Fruit fly (Drosophila melanogaster) whole organism, embryonic: ENCODE results near the gene Hnf4.

Experiments used
- Abd-B ChIP-seq: fragments of 200-800 bp; sonication (Bioruptor generic); optimal IDR thresholded peaks from 2 replicates; lab custom pipeline; 2018; ENCODE audit warnings: missing biosample characterization, mild to moderate bottlenecking, missing genetic modification characterization, moderate library complexity
- BEAF-32 ChIP-seq: fragments of 200-800 bp; sonication (Bioruptor generic); optimal IDR thresholded peaks from 3 replicates; lab custom pipeline; 2017; ENCODE audit warnings: missing biosample characterization, missing genetic modification characterization, mild to moderate bottlenecking, moderate library complexity, missing genetic modification reagents
- Bgb ChIP-seq: fragments of 200-800 bp; sonication (Bioruptor generic); IDR thresholded peaks from 2 replicates; pipeline ENCODE4 v1.3.6; 2022; ENCODE audit warnings: missing biosample characterization, missing genetic modification characterization; ENCODE audit not compliant: partially characterized antibody
- Blimp-1 ChIP-seq: fragments of 200-800 bp; sonication (Bioruptor generic); optimal IDR thresholded peaks from 3 replicates; lab custom pipeline; 2018; ENCODE audit warnings: missing biosample characterization, missing genetic modification characterization, mild to moderate bottlenecking, moderate library complexity, missing genetic modification reagents
- CG12659 ChIP-seq: fragments of 200-800 bp; sonication (Bioruptor generic); optimal IDR thresholded peaks from 3 replicates; lab custom pipeline; 2017; ENCODE audit warnings: mild to moderate bottlenecking, missing biosample characterization, missing genetic modification reagents, missing genetic modification characterization
- CG12744 ChIP-seq: fragments of 200-800 bp; sonication (Bioruptor generic); optimal IDR thresholded peaks from 2 replicates; lab custom pipeline; 2016; ENCODE audit warnings: missing biosample characterization, missing genetic modification characterization
- CG12769 ChIP-seq: fragments of 200-800 bp; sonication (Bioruptor generic); optimal IDR thresholded peaks from 2 replicates; lab custom pipeline; 2019; ENCODE audit warnings: missing biosample characterization, mild to moderate bottlenecking, missing genetic modification characterization, moderate library complexity
- CG13287 ChIP-seq: fragments of 200-800 bp; sonication (Bioruptor generic); IDR thresholded peaks from 2 replicates; pipeline ENCODE4 v1.3.6; 2022; ENCODE audit warnings: missing biosample characterization, missing genetic modification characterization; ENCODE audit not compliant: partially characterized antibody
- CG1603 ChIP-seq: fragments of 200-800 bp; sonication (Bioruptor generic); optimal IDR thresholded peaks from 2 replicates; lab custom pipeline; 2019; ENCODE audit warnings: missing biosample characterization, mild to moderate bottlenecking, missing genetic modification characterization, moderate library complexity
- CG18011 ChIP-seq: fragments of 200-800 bp; sonication (Bioruptor generic); optimal IDR thresholded peaks from 2 replicates; lab custom pipeline; 2017; ENCODE audit warnings: missing biosample characterization, missing genetic modification characterization, mild to moderate bottlenecking, moderate library complexity, missing genotype
- CG34376 ChIP-seq: fragments of 200-800 bp; sonication (Bioruptor generic); optimal IDR thresholded peaks from 2 replicates; lab custom pipeline; 2018; ENCODE audit warnings: missing biosample characterization, mild to moderate bottlenecking, missing genetic modification characterization
- CG3847 ChIP-seq: fragments of 200-800 bp; sonication (Bioruptor generic); IDR thresholded peaks from 2 replicates; pipeline ENCODE4 v1.3.6; 2022; ENCODE audit warnings: missing biosample characterization, missing genetic modification characterization
- CG3995 ChIP-seq: fragments of 200-800 bp; sonication (Bioruptor generic); optimal IDR thresholded peaks from 3 replicates; lab custom pipeline; 2016; ENCODE audit warnings: missing biosample characterization, missing genetic modification characterization
- CG6254 ChIP-seq: fragments of 200-800 bp; sonication (Bioruptor generic); optimal IDR thresholded peaks from 3 replicates; lab custom pipeline; 2017; ENCODE audit warnings: mild to moderate bottlenecking, missing biosample characterization, missing genetic modification reagents, missing genetic modification characterization
- CG6654 ChIP-seq: fragments of 200-800 bp; sonication (Bioruptor generic); optimal IDR thresholded peaks from 2 replicates; lab custom pipeline; 2017; ENCODE audit warnings: missing biosample characterization, mild to moderate bottlenecking, missing genetic modification characterization
- CG7357 ChIP-seq: fragments of 200-800 bp; sonication (Bioruptor generic); IDR thresholded peaks from 3 replicates; pipeline ENCODE4 v1.3.6; 2022; ENCODE audit warnings: missing biosample characterization, missing genetic modification characterization
- CG7987 ChIP-seq: fragments of 200-800 bp; sonication (Bioruptor generic); optimal IDR thresholded peaks from 2 replicates; lab custom pipeline; 2018; ENCODE audit warnings: missing biosample characterization, mild to moderate bottlenecking, missing genetic modification characterization, moderate library complexity
- CG8290 ChIP-seq, 3 experiments: fragments of 200-800 bp; sonication (Bioruptor generic); optimal IDR thresholded peaks; 2 replicates each; lab custom pipeline; 2016 to 2019; ENCODE audit warnings: missing biosample characterization in 3 of 3, missing genetic modification characterization in 3 of 3, mild to moderate bottlenecking in 2 of 3, moderate library complexity in 1 of 3
- CG9437 ChIP-seq: fragments of 200-800 bp; sonication (Bioruptor generic); optimal IDR thresholded peaks from 2 replicates; lab custom pipeline; 2018; ENCODE audit warnings: missing biosample characterization, mild to moderate bottlenecking, missing genetic modification characterization
- CTCF ChIP-seq: fragments of 200-800 bp; sonication (Bioruptor generic); optimal IDR thresholded peaks from 2 replicates; lab custom pipeline; 2017; ENCODE audit warnings: missing biosample characterization, mild to moderate bottlenecking, missing genetic modification characterization, moderate library complexity
- Dp ChIP-seq: fragments of 200-800 bp; sonication (Bioruptor generic); optimal IDR thresholded peaks from 2 replicates; lab custom pipeline; 2018; ENCODE audit warnings: missing biosample characterization, mild to moderate bottlenecking, missing genetic modification characterization, moderate library complexity
- E2f2 ChIP-seq: fragments of 200-800 bp; sonication (Bioruptor generic); IDR thresholded peaks from 2 replicates; pipeline ENCODE4 v1.3.6; 2022; ENCODE audit warnings: missing biosample characterization, missing genetic modification characterization
- Ets97D ChIP-seq: fragments of 200-800 bp; sonication (Bioruptor generic); optimal IDR thresholded peaks from 3 replicates; lab custom pipeline; 2016; ENCODE audit warnings: missing biosample characterization, missing genetic modification characterization
- HmgZ ChIP-seq: fragments of 200-800 bp; sonication (Bioruptor generic); optimal IDR thresholded peaks from 2 replicates; lab custom pipeline; 2018; ENCODE audit warnings: missing biosample characterization, mild to moderate bottlenecking, missing genetic modification characterization
- Hmr ChIP-seq: fragments of 200-800 bp; sonication (Bioruptor generic); optimal IDR thresholded peaks from 3 replicates; lab custom pipeline; 2017; ENCODE audit warnings: mild to moderate bottlenecking, missing biosample characterization, missing genetic modification reagents, missing genetic modification characterization
- Lhr ChIP-seq: fragments of 200-800 bp; sonication (Bioruptor generic); optimal IDR thresholded peaks from 3 replicates; lab custom pipeline; 2017; ENCODE audit warnings: mild to moderate bottlenecking, missing biosample characterization, missing genetic modification reagents, missing genetic modification characterization
- Lim3 ChIP-seq: fragments of 200-800 bp; sonication (Bioruptor generic); IDR thresholded peaks from 2 replicates; pipeline ENCODE4 v1.3.6; 2022; ENCODE audit warnings: missing biosample characterization, missing genetic modification characterization
- MBD-R2 ChIP-seq: fragments of 200-800 bp; sonication (Bioruptor generic); IDR thresholded peaks from 2 replicates; pipeline ENCODE4 v1.3.6; 2022; ENCODE audit warnings: missing biosample characterization, missing genetic modification characterization
- Med ChIP-seq: fragments of 200-800 bp; sonication (Bioruptor generic); peaks from one replicate; lab custom pipeline; 2016; ENCODE audit warnings: missing biosample characterization, missing genetic modification characterization, mild to moderate bottlenecking, inconsistent platforms, moderate library complexity
- Myb ChIP-seq: fragments of 200-800 bp; sonication (Bioruptor generic); optimal IDR thresholded peaks from 2 replicates; lab custom pipeline; 2016; ENCODE audit warnings: missing biosample characterization, missing genetic modification characterization
- Vsx1 ChIP-seq: fragments of 200-800 bp; sonication (Bioruptor generic); optimal IDR thresholded peaks from 2 replicates; lab custom pipeline; 2017; ENCODE audit warnings: missing biosample characterization, mild to moderate bottlenecking, missing genetic modification characterization, missing genetic modification reagents
- ap ChIP-seq: fragments of 200-800 bp; sonication (Bioruptor generic); IDR thresholded peaks from 2 replicates; pipeline ENCODE4 v1.3.6; 2022; ENCODE audit warnings: missing biosample characterization, missing genetic modification characterization
- bcd ChIP-seq: fragments of 200-800 bp; sonication (Bioruptor generic); optimal IDR thresholded peaks from 2 replicates; lab custom pipeline; 2017; ENCODE audit warnings: missing biosample characterization, mild to moderate bottlenecking, missing genetic modification characterization
- cg ChIP-seq: fragments of 200-800 bp; sonication (Bioruptor generic); optimal IDR thresholded peaks from 3 replicates; lab custom pipeline; 2019; ENCODE audit warnings: missing biosample characterization, mild to moderate bottlenecking, missing genetic modification characterization, moderate library complexity
- chinmo ChIP-seq: fragments of 200-800 bp; sonication (Bioruptor generic); IDR thresholded peaks from 4 replicates; pipeline ENCODE4 v1.3.6; 2022; ENCODE audit warnings: missing biosample characterization, missing genetic modification characterization; ENCODE audit not compliant: partially characterized antibody
- ci ChIP-seq: fragments of 200-800 bp; sonication (Bioruptor generic); IDR thresholded peaks from 3 replicates; pipeline ENCODE4 v1.3.6; 2022; ENCODE audit warnings: missing biosample characterization, missing genetic modification characterization
- exex ChIP-seq: fragments of 200-800 bp; sonication (Bioruptor generic); optimal IDR thresholded peaks from 4 replicates; lab custom pipeline; 2018; ENCODE audit warnings: missing biosample characterization, mild to moderate bottlenecking, missing genetic modification characterization, moderate library complexity
- grn ChIP-seq: fragments of 200-800 bp; sonication (Bioruptor generic); optimal IDR thresholded peaks from 3 replicates; lab custom pipeline; 2017; ENCODE audit warnings: missing biosample characterization, missing genetic modification characterization
- lmd ChIP-seq: fragments of 200-800 bp; sonication (Bioruptor generic); IDR thresholded peaks from 2 replicates; pipeline ENCODE4 v1.3.6; 2022; ENCODE audit warnings: missing biosample characterization, missing genetic modification characterization
- lola ChIP-seq, 3 experiments: fragments of >200 bp in 2 of 3; fragments of 200-800 bp in 1 of 3; sonication (Bioruptor generic) in 1 of 3; optimal IDR thresholded peaks; 2 replicates each; lab custom pipeline; 2017 to 2019; ENCODE audit warnings: missing biosample characterization in 3 of 3, missing genetic modification characterization in 3 of 3, mild to moderate bottlenecking in 1 of 3, moderate library complexity in 1 of 3
- nmo ChIP-seq: fragments of 200-800 bp; sonication (Bioruptor generic); optimal IDR thresholded peaks from 2 replicates; lab custom pipeline; 2018; ENCODE audit warnings: missing biosample characterization, mild to moderate bottlenecking, missing genetic modification characterization, moderate library complexity
- peb ChIP-seq: fragments of 200-800 bp; sonication (Bioruptor generic); IDR thresholded peaks from 2 replicates; pipeline ENCODE4 v1.3.6; 2022; ENCODE audit warnings: missing biosample characterization, missing genetic modification characterization
- pzg ChIP-seq: fragments of 200-800 bp; sonication (Bioruptor generic); optimal IDR thresholded peaks from 3 replicates; lab custom pipeline; 2018; ENCODE audit warnings: missing biosample characterization, mild to moderate bottlenecking, missing genetic modification characterization, moderate library complexity
- rib ChIP-seq: fragments of 200-800 bp; sonication (Bioruptor generic); IDR thresholded peaks from 2 replicates; pipeline ENCODE4 v1.3.6; 2022; ENCODE audit warnings: missing biosample characterization, missing genetic modification characterization
- sim ChIP-seq: fragments of 200-800 bp; sonication (Bioruptor generic); IDR thresholded peaks from 2 replicates; pipeline ENCODE4 v1.3.6; 2022; ENCODE audit warnings: missing biosample characterization, missing genetic modification characterization
- stwl ChIP-seq: fragments of 200-800 bp; sonication (Bioruptor generic); optimal IDR thresholded peaks from 3 replicates; lab custom pipeline; 2018; ENCODE audit warnings: missing biosample characterization, mild to moderate bottlenecking, missing genetic modification characterization, moderate library complexity
- sug ChIP-seq: fragments of 200-800 bp; optimal IDR thresholded peaks from 2 replicates; lab custom pipeline; 2019; ENCODE audit warnings: missing biosample characterization, mild to moderate bottlenecking, missing genetic modification characterization, moderate library complexity
- tin ChIP-seq: fragments of 200-800 bp; sonication (Bioruptor generic); optimal IDR thresholded peaks from 3 replicates; lab custom pipeline; 2016; ENCODE audit warnings: missing biosample characterization, missing genetic modification characterization
- tio ChIP-seq: fragments of 200-800 bp; sonication (Bioruptor generic); optimal IDR thresholded peaks from 2 replicates; lab custom pipeline; 2017; ENCODE audit warnings: missing biosample characterization, missing genetic modification characterization, inconsistent platforms
- trh ChIP-seq: fragments of 200-800 bp; sonication (Bioruptor generic); optimal IDR thresholded peaks from 2 replicates; lab custom pipeline; 2016; ENCODE audit warnings: missing biosample characterization, missing genetic modification characterization

Hnf4 gene

DNA sequence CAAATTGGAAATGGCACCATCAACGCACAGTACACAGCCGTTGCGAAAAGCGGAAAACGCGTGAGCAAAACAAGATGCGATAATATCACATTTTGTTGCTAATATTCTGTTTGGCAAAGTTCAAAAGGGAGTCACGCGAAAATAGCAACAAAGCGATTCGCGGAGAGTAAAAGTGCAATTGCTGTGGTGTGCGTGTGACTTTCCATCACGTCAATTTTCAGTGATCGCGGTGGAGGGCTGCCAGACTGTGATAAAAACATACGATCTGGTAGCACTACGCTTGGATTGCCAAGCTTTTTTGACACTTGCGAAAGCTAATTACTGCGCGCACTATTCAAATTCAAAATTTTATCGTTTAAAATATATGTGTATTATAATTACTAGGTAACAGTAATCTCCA lies at the start of gene Hnf4:
Gene Hnf4, minus strand, starts transcription at position 199 of the 400 bp plus-strand sequence.
- TF ChIP-seq CG7357 (no peak), CG3847 (GFP tag; lab: Robert Waterston, UW) (peak; percentile 73), E2f2 (GFP tag; lab: Robert Waterston, UW) (peak; percentile 95), MBD-R2 (peak; percentile 37), CG34376 (GFP tag; lab: Kevin White, UChicago) (peak; percentile 33), Ets97D (peak; percentile 12), Myb (GFP tag; lab: Kevin White, UChicago) (peak; percentile 79), Vsx1 (peak; percentile 72), CG12659 (GFP tag; lab: Kevin White, UChicago) (peak; percentile 35), Abd-B (peak; percentile 5), Med (GFP tag; lab: Kevin White, UChicago) (peak; percentile 63), HmgZ (tag; lab: Kevin White, UChicago) (peak; percentile 68), Lhr (GFP tag; lab: Kevin White, UChicago) (peak; percentile 39), Dp (peak; percentile 93), BEAF-32 (GFP tag; lab: Kevin White, UChicago) (peak; percentile 23), CG8290 (GFP tag; optimal IDR thresholded peaks at IDR 0.05; lab: Kevin White, UChicago) (no peak), CG8290 (tag; optimal IDR thresholded peaks at IDR 0.05; lab: Kevin White, UChicago) (peak in 1 of 2 experiments; percentile 30), CTCF (GFP tag; lab: Kevin White, UChicago) (peak; percentile 20), Lim3 (GFP tag; lab: Robert Waterston, UW) (no peak), CG12769 (tag; lab: Kevin White, UChicago) (peak; percentile 32), peb (GFP tag; lab: Robert Waterston, UW) (no peak), ap (no peak), CG1603 (tag; lab: Kevin White, UChicago) (peak; percentile 40), tin (GFP tag; lab: Kevin White, UChicago) (no peak), CG3995 (peak; percentile 53), chinmo (GFP tag; lab: Robert Waterston, UW) (peak; percentile 72; the same call in 2 of the 4 replicates), CG18011 (peak; percentile 77), sim (GFP tag; lab: Robert Waterston, UW) (no peak), Hmr (GFP tag; lab: Kevin White, UChicago) (peak; percentile 18), Blimp-1 (peak; percentile 62), CG12744 (GFP tag; lab: Kevin White, UChicago) (peak; percentile 14), ci (GFP tag; lab: Robert Waterston, UW) (0 out of 3 replicates have a peak, but pooled peaks have one; percentile 21), lmd (GFP tag; lab: Robert Waterston, UW) (no peak), sug (tag; lab: Kevin White, UChicago) (peak; percentile 28), CG6654 (GFP tag; lab: Kevin White, UChicago) (no peak), cg (GFP tag; lab: Kevin White, UChicago) (peak; percentile 70), bcd (GFP tag; lab: Kevin White, UChicago) (no peak), CG13287 (peak; percentile 34; the same call in 1 of the 2 replicates), tio (GFP tag; lab: Kevin White, UChicago) (no peak), CG9437 (GFP tag; lab: Kevin White, UChicago) (peak; percentile 88), CG7987 (GFP tag; lab: Kevin White, UChicago) (peak; percentile 6), stwl (peak; percentile 19), CG6254 (GFP tag; lab: Kevin White, UChicago) (no peak), rib (peak; percentile 70), Bgb (GFP tag; lab: Robert Waterston, UW) (peak; percentile 56), lola (GFP tag; optimal IDR thresholded peaks at IDR 0.05; lab: Kevin White, UChicago) (no peak), trh (GFP tag; lab: Kevin White, UChicago) (no peak), pzg (GFP tag; lab: Kevin White, UChicago) (peak; percentile 61), exex (tag; lab: Kevin White, UChicago) (peak; percentile 53), grn (GFP tag; lab: Kevin White, UChicago) (peak; percentile 24), nmo (GFP tag; lab: Kevin White, UChicago) (peak; percentile 4)
